Worm (Caenorhabditis elegans) whole organism, early embryonic: ENCODE results near the gene txbp-3.
A peak's percentile ranks its signal among the peaks of the same experiment; 100 is the strongest.

Source experiments
- B0310.2 ChIP-seq: sonication (generic microtip); optimal IDR thresholded peaks from 2 replicates; lab custom pipeline; 2016; ENCODE audit warnings: mild to moderate bottlenecking, missing genetic modification characterization, missing compliant biosample characterization
- F13C5.2 ChIP-seq: sonication (generic microtip); optimal IDR thresholded peaks from 2 replicates; lab custom pipeline; 2017; ENCODE audit warnings: mild to moderate bottlenecking, missing genetic modification characterization, inconsistent platforms, missing compliant biosample characterization
- aly-1 ChIP-seq: sonication (generic microtip); optimal IDR thresholded peaks from 2 replicates; lab custom pipeline; 2016; ENCODE audit warnings: missing genetic modification characterization, missing compliant biosample characterization
- ama-1 ChIP-seq: fragments of 150-350 bp; optimal IDR thresholded peaks from 2 replicates; lab custom pipeline; 2014
- ceh-13 ChIP-seq: fragments of 200-800 bp; sonication (Bioruptor generic); optimal IDR thresholded peaks from 2 replicates; lab custom pipeline; 2018; ENCODE audit warnings: mild to moderate bottlenecking, missing genetic modification characterization, missing compliant biosample characterization
- ceh-36 ChIP-seq: sonication (generic microtip); optimal IDR thresholded peaks from 2 replicates; lab custom pipeline; 2016; ENCODE audit warnings: missing genetic modification characterization, inconsistent platforms, missing compliant biosample characterization
- ets-7 ChIP-seq: sonication (generic microtip); optimal IDR thresholded peaks from 2 replicates; lab custom pipeline; 2016; ENCODE audit warnings: missing genotype, missing genetic modification characterization, missing compliant biosample characterization
- flt-1 ChIP-seq: fragments of 200-800 bp; sonication (Bioruptor generic); IDR thresholded peaks from 2 replicates; pipeline ENCODE4 v1.3.6; 2022; ENCODE audit warnings: missing genetic modification characterization, missing compliant biosample characterization
- hmbx-1 ChIP-seq: sonication (generic microtip); optimal IDR thresholded peaks from 2 replicates; lab custom pipeline; 2016; ENCODE audit warnings: mild to moderate bottlenecking, missing genetic modification characterization, missing compliant biosample characterization
- hmg-4 ChIP-seq: fragments of 200-800 bp; sonication (Bioruptor generic); optimal IDR thresholded peaks from 2 replicates; lab custom pipeline; 2018; ENCODE audit warnings: mild to moderate bottlenecking, missing genetic modification characterization, missing compliant biosample characterization
- hnd-1 ChIP-seq: sonication (generic microtip); optimal IDR thresholded peaks from 2 replicates; lab custom pipeline; 2016; ENCODE audit warnings: missing genetic modification characterization, missing compliant biosample characterization
- pes-1 ChIP-seq: fragments of 200-800 bp; sonication (Bioruptor generic); IDR thresholded peaks from 2 replicates; pipeline ENCODE4 v1.3.6; 2022; ENCODE audit warnings: missing genetic modification reagents, missing genetic modification characterization, missing compliant biosample characterization
- scrt-1 ChIP-seq: fragments of 200-800 bp; sonication (Bioruptor generic); IDR thresholded peaks from 2 replicates; pipeline ENCODE4 v1.3.6; 2022; ENCODE audit warnings: missing genetic modification characterization, missing compliant biosample characterization
- sea-1 ChIP-seq: fragments of 200-800 bp; sonication (Bioruptor generic); conservative IDR thresholded peaks from 2 replicates; pipeline ENCODE4 v1.3.6; 2022; ENCODE audit warnings: missing genetic modification characterization, missing compliant biosample characterization
- tbx-11 ChIP-seq: fragments of 200-800 bp; sonication (Bioruptor generic); IDR thresholded peaks from 2 replicates; pipeline ENCODE4 v1.3.6; 2022; ENCODE audit warnings: missing genetic modification characterization, missing compliant biosample characterization
- tbx-37 ChIP-seq: fragments of 200-800 bp; sonication (Bioruptor generic); conservative IDR thresholded peaks from 2 replicates; pipeline ENCODE4 v1.3.6; 2022; ENCODE audit warnings: missing genetic modification reagents, missing genetic modification characterization, missing compliant biosample characterization
- tra-4 ChIP-seq: sonication (generic microtip); optimal IDR thresholded peaks from 2 replicates; lab custom pipeline; 2017; ENCODE audit warnings: missing genetic modification characterization, missing compliant biosample characterization

txbp-3 gene

ce11 chrIII:5022964-5023363 is 24.3 kb downstream of the txbp-3 start, which contains the start of gene R144.13:
TSS of gene R144.13 (plus strand) at chrIII:5023264.
- TF ChIP-seq scrt-1 (no peak), ceh-13 (GFP tag; lab: Kevin White, UChicago) (no peak), sea-1 (no peak), flt-1 (GFP tag; lab: Robert Waterston, UW) (no peak), tbx-11 (no peak), ama-1 (lab: Kevin White, UChicago) (no peak), pes-1 (GFP tag; lab: Robert Waterston, UW) (no peak), hmg-4 (no peak), ets-7 (tag; lab: Kevin White, UChicago) (no peak), tra-4 (no peak), hmbx-1 (tag; lab: Kevin White, UChicago) (no peak), tbx-37 (GFP tag; lab: Robert Waterston, UW) (no peak), hnd-1 (tag; lab: Kevin White, UChicago) (no peak), aly-1 (tag; lab: Kevin White, UChicago) (no peak), B0310.2 (tag; lab: Kevin White, UChicago) (no peak), F13C5.2 (tag; lab: Kevin White, UChicago) (no peak)

DNA sequence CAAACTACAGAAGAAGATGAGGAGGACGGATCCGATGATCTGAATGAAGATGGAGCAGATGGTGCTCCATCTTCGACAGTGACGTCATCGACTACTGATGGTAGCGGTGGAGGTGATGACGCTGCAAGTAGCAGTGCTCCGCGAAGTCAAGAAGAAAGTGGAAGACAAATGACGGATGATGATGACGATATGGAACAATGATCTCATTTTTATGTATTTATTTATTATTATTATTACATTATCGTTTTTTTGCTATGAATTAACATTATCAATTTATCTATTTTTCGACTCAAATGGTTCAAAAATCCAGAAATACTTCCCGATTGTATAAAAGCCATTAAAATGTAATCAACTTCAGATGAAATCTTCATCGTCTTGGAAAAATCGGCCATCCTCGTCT is 25.6 kb downstream of the txbp-3 start, which contains the start of gene R144.3:
R144.3 (plus strand) TSS at position 301 of the 400 bp plus-strand sequence.
- no peak for TF ChIP-seq hmg-4
- no peak for TF ChIP-seq tra-4
- no peak for TF ChIP-seq aly-1 (tag; lab: Kevin White, UChicago)
- TF ChIP-seq F13C5.2 (tag; lab: Kevin White, UChicago): no peak
- TF ChIP-seq ets-7 (tag; lab: Kevin White, UChicago): no peak
- no peak for TF ChIP-seq ceh-13 (GFP tag; lab: Kevin White, UChicago)
- TF ChIP-seq tbx-11: no peak
- TF ChIP-seq ama-1 (lab: Kevin White, UChicago): no peak
- no peak for TF ChIP-seq ceh-36 (tag; lab: Kevin White, UChicago)
- no peak for TF ChIP-seq scrt-1
- TF ChIP-seq hnd-1 (tag; lab: Kevin White, UChicago): no peak
- TF ChIP-seq tbx-37 (GFP tag; lab: Robert Waterston, UW): no peak
- TF ChIP-seq B0310.2 (tag; lab: Kevin White, UChicago): no peak
- TF ChIP-seq sea-1: no peak
- TF ChIP-seq pes-1 (GFP tag; lab: Robert Waterston, UW): no peak
- TF ChIP-seq flt-1 (GFP tag; lab: Robert Waterston, UW): no peak

DNA sequence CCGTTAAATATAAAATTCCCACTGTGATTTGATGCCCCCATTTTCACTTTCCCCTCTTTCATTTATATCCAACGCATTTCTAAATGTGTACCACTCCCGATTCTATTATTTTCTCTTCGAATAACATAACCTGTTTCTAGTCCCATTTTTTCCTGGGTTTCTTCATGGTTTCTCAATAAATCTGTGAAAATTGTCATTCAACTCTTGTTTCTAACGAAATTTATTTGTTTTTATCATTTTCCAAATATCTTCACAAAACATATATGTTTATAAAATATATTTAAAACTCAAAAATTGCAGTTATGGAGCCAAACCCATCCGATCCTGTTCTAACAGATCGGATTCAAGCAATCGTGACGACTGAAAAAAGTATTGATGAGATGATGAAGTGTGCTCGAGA is 26.3 kb downstream of the txbp-3 start, which contains the start of gene mdt-11:
mdt-11 (plus strand) TSS at position 301 of the 400 bp plus-strand sequence.
- TF ChIP-seq flt-1 (GFP tag; lab: Robert Waterston, UW): no peak
- no peak for TF ChIP-seq scrt-1
- no peak for TF ChIP-seq sea-1
- no peak for TF ChIP-seq hmg-4
- no peak for TF ChIP-seq ceh-13 (GFP tag; lab: Kevin White, UChicago)
- no peak for TF ChIP-seq tra-4
- TF ChIP-seq hmbx-1 (tag; lab: Kevin White, UChicago): no peak
- no peak for TF ChIP-seq hnd-1 (tag; lab: Kevin White, UChicago)
- no peak for TF ChIP-seq aly-1 (tag; lab: Kevin White, UChicago)
- TF ChIP-seq B0310.2 (tag; lab: Kevin White, UChicago): no peak
- no peak for TF ChIP-seq tbx-11
- TF ChIP-seq pes-1 (GFP tag; lab: Robert Waterston, UW): no peak
- no peak for TF ChIP-seq tbx-37 (GFP tag; lab: Robert Waterston, UW)
- TF ChIP-seq ama-1 (lab: Kevin White, UChicago): no peak
- no peak for TF ChIP-seq ets-7 (tag; lab: Kevin White, UChicago)
- TF ChIP-seq ceh-36 (tag; lab: Kevin White, UChicago): no peak
- no peak for TF ChIP-seq F13C5.2 (tag; lab: Kevin White, UChicago)

- no peak for TF ChIP-seq ceh-36 (tag; lab: Kevin White, UChicago)
- peak; percentile 77 for TF ChIP-seq pes-1 (GFP tag; lab: Robert Waterston, UW)
- no peak for TF ChIP-seq B0310.2 (tag; lab: Kevin White, UChicago)
- TF ChIP-seq tra-4: peak; percentile 65
- TF ChIP-seq hmbx-1 (tag; lab: Kevin White, UChicago): no peak
- peak; percentile 44 for TF ChIP-seq ets-7 (tag; lab: Kevin White, UChicago)
- peak; percentile 67 for TF ChIP-seq tbx-11
- TF ChIP-seq ceh-13 (GFP tag; lab: Kevin White, UChicago): peak; percentile 22
- peak; percentile 75 for TF ChIP-seq flt-1 (GFP tag; lab: Robert Waterston, UW)
- peak; percentile 65 for TF ChIP-seq scrt-1
- TF ChIP-seq hmg-4: peak; percentile 95
- TF ChIP-seq F13C5.2 (tag; lab: Kevin White, UChicago): peak; percentile 93
- no peak for TF ChIP-seq hnd-1 (tag; lab: Kevin White, UChicago)
- peak; percentile 56 for TF ChIP-seq aly-1 (tag; lab: Kevin White, UChicago)
- TF ChIP-seq sea-1: 0 out of 2 replicates have a peak, but pooled peaks have one; percentile 35
- peak; percentile 67; the same call in 1 of the 2 replicates for TF ChIP-seq tbx-37 (GFP tag; lab: Robert Waterston, UW)
- no peak for TF ChIP-seq ama-1 (lab: Kevin White, UChicago)
Observed at ce11 chrIII:5018116-5018689, 29.1 kb downstream of the txbp-3 start, which contains the start of gene wip-1. TSS of gene wip-1 (plus strand) at chrIII:5018639.

ce11 chrIII:5017550-5017949 is 29.7 kb downstream of the txbp-3 start, which contains the start of gene larp-1:
TSS of gene larp-1 (minus strand) at chrIII:5017650.
- TF ChIP-seq tra-4: no peak
- TF ChIP-seq ceh-13 (GFP tag; lab: Kevin White, UChicago): no peak
- TF ChIP-seq ceh-36 (tag; lab: Kevin White, UChicago): no peak
- TF ChIP-seq tbx-37 (GFP tag; lab: Robert Waterston, UW): no peak
- TF ChIP-seq pes-1 (GFP tag; lab: Robert Waterston, UW): no peak
- no peak for TF ChIP-seq sea-1
- no peak for TF ChIP-seq hmbx-1 (tag; lab: Kevin White, UChicago)
- no peak for TF ChIP-seq aly-1 (tag; lab: Kevin White, UChicago)
- TF ChIP-seq hmg-4: no peak
- no peak for TF ChIP-seq hnd-1 (tag; lab: Kevin White, UChicago)
- TF ChIP-seq tbx-11: no peak
- TF ChIP-seq flt-1 (GFP tag; lab: Robert Waterston, UW): no peak
- no peak for TF ChIP-seq F13C5.2 (tag; lab: Kevin White, UChicago)
- TF ChIP-seq scrt-1: no peak
- no peak for TF ChIP-seq ama-1 (lab: Kevin White, UChicago)
- no peak for TF ChIP-seq B0310.2 (tag; lab: Kevin White, UChicago)

DNA sequence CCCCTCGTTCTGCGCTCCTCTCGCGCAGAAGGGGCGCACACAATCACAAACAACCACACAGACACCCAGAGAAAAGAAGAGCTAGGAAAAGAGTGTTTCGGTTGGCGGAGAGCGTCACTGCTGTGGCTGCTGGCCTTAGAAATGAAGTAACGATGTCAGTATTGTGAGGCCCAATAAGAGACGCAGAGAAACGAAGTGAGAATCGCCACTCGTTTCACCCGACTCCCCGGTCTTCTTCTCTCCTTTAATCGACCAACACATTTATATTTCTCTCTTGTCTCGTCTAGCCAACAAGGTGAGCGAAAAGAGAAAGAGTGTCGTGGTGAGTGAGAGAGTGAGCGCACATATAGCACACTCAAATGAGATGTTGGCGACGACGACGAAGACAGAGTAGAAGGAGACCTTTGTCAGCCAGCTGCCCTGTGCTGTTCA is 33.3 kb downstream of the txbp-3 start:
- TF ChIP-seq F13C5.2 (tag; lab: Kevin White, UChicago) (peak; percentile 74), tbx-37 (GFP tag; lab: Robert Waterston, UW) (no peak), sea-1 (0 out of 2 replicates have a peak, but pooled peaks have one; percentile 39), hmbx-1 (tag; lab: Kevin White, UChicago) (no peak), B0310.2 (tag; lab: Kevin White, UChicago) (no peak), ets-7 (tag; lab: Kevin White, UChicago) (no peak), pes-1 (GFP tag; lab: Robert Waterston, UW) (peak; percentile 48; the same call in 1 of the 2 replicates), flt-1 (GFP tag; lab: Robert Waterston, UW) (no peak), tbx-11 (0 out of 2 replicates have a peak, but pooled peaks have one; percentile 3), ceh-13 (GFP tag; lab: Kevin White, UChicago) (no peak), ama-1 (lab: Kevin White, UChicago) (no peak), scrt-1 (peak; percentile 14; the same call in 1 of the 2 replicates), aly-1 (tag; lab: Kevin White, UChicago) (peak; percentile 64), hmg-4 (peak; percentile 88), ceh-36 (tag; lab: Kevin White, UChicago) (no peak)
